Worm (Caenorhabditis elegans): Measurements from ENCODE around the gene saeg-1.

The saeg-1 gene

DNA sequence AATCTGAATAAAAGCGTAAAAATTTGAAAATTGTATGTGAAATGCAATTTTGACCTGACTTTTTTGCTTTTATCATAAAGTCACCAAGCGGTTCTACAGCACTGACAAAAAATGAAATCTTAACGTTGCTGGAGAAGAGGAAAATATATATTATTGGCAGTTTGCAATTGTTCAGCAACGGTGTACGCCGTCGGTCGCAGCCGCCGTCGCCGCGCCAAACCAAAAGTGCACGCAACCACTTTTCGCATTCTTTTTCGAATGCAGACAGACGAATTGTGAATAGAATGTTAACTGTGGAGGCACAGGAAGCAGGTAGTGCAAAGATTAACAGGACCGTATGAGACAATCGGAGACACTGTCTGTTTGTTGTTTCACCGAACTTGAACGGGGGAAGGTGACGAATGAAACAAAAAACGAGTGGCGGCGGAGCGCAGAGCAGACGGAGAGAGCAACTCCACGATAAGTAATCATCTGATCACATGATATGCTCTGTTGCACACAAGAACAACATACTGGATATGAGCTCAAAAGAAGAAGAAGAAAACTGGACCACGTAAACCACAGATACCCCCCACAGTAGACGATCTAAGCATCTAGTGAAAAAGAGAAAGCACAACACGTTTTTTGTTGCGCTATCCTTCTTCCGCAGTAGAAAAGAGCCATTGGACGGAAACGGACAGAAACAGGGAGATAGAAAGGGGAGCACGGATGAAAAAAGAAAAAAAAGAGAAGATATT lies 8.4 kb downstream of the saeg-1 start:
- TF ChIP-seq ceh-19 (GFP tag; optimal IDR thresholded peaks at IDR 0.05) (no peak), fkh-10 (GFP tag; optimal IDR thresholded peaks at IDR 0.05) (no peak), hlh-8 (tag; optimal IDR thresholded peaks at IDR 0.05) (no peak), ceh-30 (tag; optimal IDR thresholded peaks at IDR 0.05) (no peak), hlh-6 (tag; optimal IDR thresholded peaks at IDR 0.05) (no peak), fkh-6 (tag; optimal IDR thresholded peaks at IDR 0.05) (no peak), tbx-2 (tag; optimal IDR thresholded peaks at IDR 0.05) (no peak), pqm-1 (tag; optimal IDR thresholded peaks at IDR 0.05) (no peak), elt-2 (tag; optimal IDR thresholded peaks at IDR 0.05) (no peak), Y22D7AL.16 (tag; optimal IDR thresholded peaks at IDR 0.05) (no peak), eyg-1 (tag; optimal IDR thresholded peaks at IDR 0.05) (no peak), sox-4 (tag; optimal IDR thresholded peaks at IDR 0.05) (no peak), ceh-18 (tag; optimal IDR thresholded peaks at IDR 0.05) (peak; percentile 45), ceh-45 (GFP tag; IDR thresholded peaks at IDR 0.05) (no peak), pha-4 (tag; optimal IDR thresholded peaks at IDR 0.05) (no peak), hlh-13 (GFP tag; optimal IDR thresholded peaks at IDR 0.05) (no peak), ahr-1 (tag; optimal IDR thresholded peaks at IDR 0.05) (no peak), K02D7.2 (tag; optimal IDR thresholded peaks at IDR 0.05) (peak; percentile 21), dmd-4 (tag; optimal IDR thresholded peaks at IDR 0.05; ENCODE audit: borderline replicate concordance) (no peak), syd-9 (tag; optimal IDR thresholded peaks at IDR 0.05) (no peak), ceh-14 (tag; optimal IDR thresholded peaks at IDR 0.05) (no peak), hlh-30 (tag; optimal IDR thresholded peaks at IDR 0.05; ENCODE audit: insufficient read depth) (peak; percentile 27), ceh-2 (tag; optimal IDR thresholded peaks at IDR 0.05) (no peak), ceh-22 (tag; optimal IDR thresholded peaks at IDR 0.05) (no peak), K09A11.1 (tag; optimal IDR thresholded peaks at IDR 0.05; ENCODE audit: insufficient read depth) (no peak), dve-1 (tag; optimal IDR thresholded peaks at IDR 0.05) (no peak), unc-42 (tag; optimal IDR thresholded peaks at IDR 0.05) (peak; percentile 29), che-1 (tag; optimal IDR thresholded peaks at IDR 0.05) (no peak), odd-2 (tag; optimal IDR thresholded peaks at IDR 0.05) (no peak), gmeb-2 (tag; optimal IDR thresholded peaks at IDR 0.05) (no peak), pros-1 (tag; optimal IDR thresholded peaks at IDR 0.05) (no peak), ets-4 (tag; optimal IDR thresholded peaks at IDR 0.05) (no peak)

DNA sequence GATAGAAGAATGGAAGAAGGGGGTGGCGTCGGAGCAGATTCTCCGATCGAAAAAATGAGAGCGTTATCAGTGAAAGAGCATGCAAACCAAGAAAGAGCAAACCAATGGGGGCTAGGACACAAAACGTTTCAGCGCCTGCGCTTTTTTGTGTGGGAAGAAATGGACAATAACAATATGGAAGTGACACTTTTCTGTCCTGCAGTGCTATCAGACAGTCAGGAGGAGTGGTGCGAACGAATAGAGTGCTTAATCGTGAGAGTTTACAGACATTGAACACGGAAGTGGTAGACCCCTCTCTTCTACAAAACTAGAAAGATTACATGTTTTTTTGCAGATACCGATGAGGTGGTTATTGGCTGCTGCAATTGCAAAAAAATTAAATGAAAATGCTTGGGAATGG lies 10.1 kb downstream of the saeg-1 start:
- TF ChIP-seq pqm-1 (tag; optimal IDR thresholded peaks at IDR 0.05) (peak; percentile 35), ceh-6 (GFP tag; optimal IDR thresholded peaks at IDR 0.05) (no peak)

DNA sequence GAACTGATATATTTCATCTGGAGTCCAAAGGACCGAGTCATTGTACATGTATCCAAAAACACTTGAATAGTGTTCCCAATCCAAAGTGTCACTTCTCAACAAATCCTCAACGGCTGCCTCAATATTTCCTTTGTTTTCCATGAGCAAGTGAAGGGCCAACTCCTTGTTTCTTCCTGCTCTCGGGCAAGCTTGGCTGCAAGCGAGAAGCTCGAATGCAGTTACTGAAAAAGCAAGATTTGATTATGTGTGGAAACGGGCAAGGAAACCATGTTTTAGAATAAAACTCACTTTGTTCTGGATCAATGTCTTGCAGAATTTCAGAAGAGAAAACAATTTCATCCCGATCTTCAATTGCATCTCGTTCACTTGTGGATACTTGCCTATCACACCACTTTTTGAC lies 11.3 kb downstream of the saeg-1 start:
- TF ChIP-seq unc-42 (tag; optimal IDR thresholded peaks at IDR 0.05) (no peak), eyg-1 (tag; optimal IDR thresholded peaks at IDR 0.05) (no peak), C38D4.7 (GFP tag; optimal IDR thresholded peaks at IDR 0.05) (no peak), ahr-1 (tag; optimal IDR thresholded peaks at IDR 0.05) (no peak), K09A11.1 (tag; optimal IDR thresholded peaks at IDR 0.05; ENCODE audit: insufficient read depth) (no peak), hlh-13 (GFP tag; optimal IDR thresholded peaks at IDR 0.05) (no peak), nfya-1 (tag; optimal IDR thresholded peaks at IDR 0.05) (no peak), lim-6 (tag; optimal IDR thresholded peaks at IDR 0.05) (no peak)

DNA sequence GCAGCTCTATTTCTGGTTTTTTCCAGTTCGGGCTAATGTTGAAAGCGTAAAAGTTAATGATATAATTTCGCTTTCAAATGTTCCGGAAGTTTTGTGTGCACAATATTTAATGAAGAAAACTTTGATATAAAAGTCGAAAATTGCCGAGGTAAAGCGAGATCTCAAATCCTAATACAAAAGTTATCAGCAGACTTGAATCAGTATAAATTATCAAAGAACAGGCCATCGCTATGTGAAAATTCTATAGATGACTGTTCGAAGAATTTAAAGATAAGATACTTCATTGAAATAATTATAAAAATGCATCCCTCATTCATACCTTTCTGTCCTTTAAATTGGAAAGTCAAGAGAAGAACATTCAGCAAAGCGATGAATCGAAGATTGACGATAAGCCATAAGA lies 18.6 kb downstream of the saeg-1 start, which contains the start of gene C29A12.6:
Gene C29A12.6, plus strand, starts transcription at position 301 of the 400 bp plus-strand sequence.
- TF ChIP-seq tbx-7 (tag; optimal IDR thresholded peaks at IDR 0.05) (no peak), eyg-1 (tag; optimal IDR thresholded peaks at IDR 0.05) (no peak), ceh-18 (tag; optimal IDR thresholded peaks at IDR 0.05) (no peak), unc-55 (GFP tag; optimal IDR thresholded peaks at IDR 0.05) (no peak), dmd-4 (tag; optimal IDR thresholded peaks at IDR 0.05; ENCODE audit: borderline replicate concordance) (no peak), ceh-19 (GFP tag; optimal IDR thresholded peaks at IDR 0.05) (no peak), ceh-48 (tag; optimal IDR thresholded peaks at IDR 0.05) (no peak), pat-9 (tag; optimal IDR thresholded peaks at IDR 0.05) (no peak), rnt-1 (tag; optimal IDR thresholded peaks at IDR 0.05) (no peak), ceh-14 (tag; optimal IDR thresholded peaks at IDR 0.05) (no peak), hlh-15 (tag; optimal IDR thresholded peaks at IDR 0.05) (no peak), ceh-31 (tag; optimal IDR thresholded peaks at IDR 0.05) (no peak), K02D7.2 (tag; optimal IDR thresholded peaks at IDR 0.05) (no peak)

Measured in whole organism, late embryonic.